Fruit fly (Drosophila melanogaster) whole organism, embryonic: ENCODE results near the gene CG15347.

Source experiments
- Adf1 ChIP-seq: fragments of 200-800 bp; sonication (Bioruptor generic); IDR thresholded peaks from 2 replicates; pipeline ENCODE4 v1.3.6; 2022; ENCODE audit warnings: missing biosample characterization, missing genetic modification characterization
- Atf3 ChIP-seq: fragments of 200-800 bp; sonication (Bioruptor generic); optimal IDR thresholded peaks from 3 replicates; lab custom pipeline; 2016; ENCODE audit warnings: missing biosample characterization, missing genetic modification characterization
- Atf6 ChIP-seq: fragments of 200-800 bp; sonication (Bioruptor generic); IDR thresholded peaks from 2 replicates; pipeline ENCODE4 v1.3.6; 2022; ENCODE audit warnings: missing biosample characterization, missing genetic modification characterization
- B-H1 ChIP-seq: fragments of 200-800 bp; sonication (Bioruptor generic); IDR thresholded peaks from 3 replicates; pipeline ENCODE4 v1.3.6; 2022; ENCODE audit warnings: missing biosample characterization, missing genetic modification characterization
- CG1024 ChIP-seq: fragments of 200-800 bp; sonication (Bioruptor generic); IDR thresholded peaks from 2 replicates; pipeline ENCODE4 v1.3.6; 2022; ENCODE audit warnings: missing biosample characterization, missing genetic modification characterization
- CG10267 ChIP-seq: fragments of 200-800 bp; sonication (Bioruptor generic); optimal IDR thresholded peaks from 2 replicates; lab custom pipeline; 2018; ENCODE audit warnings: missing biosample characterization, mild to moderate bottlenecking, missing genetic modification characterization, moderate library complexity
- CG11560 ChIP-seq: fragments of 200-800 bp; sonication (Bioruptor generic); IDR thresholded peaks from 3 replicates; pipeline ENCODE4 v1.3.6; 2022; ENCODE audit warnings: missing biosample characterization, missing genetic modification characterization
- CG11695 ChIP-seq: fragments of 200-800 bp; sonication (Bioruptor generic); IDR thresholded peaks from 3 replicates; pipeline ENCODE4 v1.3.6; 2022; ENCODE audit warnings: missing biosample characterization, missing genetic modification characterization
- CG12071 ChIP-seq: fragments of 200-800 bp; sonication (Bioruptor generic); optimal IDR thresholded peaks from 3 replicates; lab custom pipeline; 2018; ENCODE audit warnings: missing biosample characterization, mild to moderate bottlenecking, missing genetic modification characterization
- CG12155 ChIP-seq: fragments of 200-800 bp; sonication (Bioruptor generic); optimal IDR thresholded peaks from 3 replicates; lab custom pipeline; 2016; ENCODE audit warnings: missing biosample characterization, missing genetic modification characterization
- CG12659 ChIP-seq: fragments of 200-800 bp; sonication (Bioruptor generic); optimal IDR thresholded peaks from 3 replicates; lab custom pipeline; 2017; ENCODE audit warnings: mild to moderate bottlenecking, missing biosample characterization, missing genetic modification reagents, missing genetic modification characterization
- CG14050 ChIP-seq: fragments of 200-800 bp; sonication (Bioruptor generic); IDR thresholded peaks from 3 replicates; pipeline ENCODE4 v1.3.6; 2022; ENCODE audit warnings: missing biosample characterization, missing genetic modification characterization
- CG1529 ChIP-seq: fragments of 200-800 bp; sonication (Bioruptor generic); optimal IDR thresholded peaks from 3 replicates; lab custom pipeline; 2018; ENCODE audit warnings: missing biosample characterization, missing genetic modification characterization
- CG17612 ChIP-seq: fragments of 200-800 bp; sonication (Bioruptor generic); IDR thresholded peaks from 2 replicates; pipeline ENCODE4 v1.3.6; 2022; ENCODE audit warnings: missing biosample characterization, missing genetic modification characterization
- CG2116 ChIP-seq: fragments of 200-800 bp; sonication (Bioruptor generic); optimal IDR thresholded peaks from 3 replicates; lab custom pipeline; 2018; ENCODE audit warnings: missing biosample characterization, mild to moderate bottlenecking, missing genetic modification characterization
- CG3065 ChIP-seq: fragments of 200-800 bp; sonication (Bioruptor generic); optimal IDR thresholded peaks from 2 replicates; lab custom pipeline; 2016; ENCODE audit warnings: missing biosample characterization, missing genetic modification characterization
- CG31365 ChIP-seq: fragments of 200-800 bp; sonication (Bioruptor generic); optimal IDR thresholded peaks from 2 replicates; lab custom pipeline; 2018; ENCODE audit warnings: missing biosample characterization, mild to moderate bottlenecking, missing genetic modification characterization
- CG3726 ChIP-seq: fragments of 200-800 bp; sonication (Bioruptor generic); IDR thresholded peaks from 3 replicates; pipeline ENCODE4, ENCODE4 v1.3.6; 2022; ENCODE audit warnings: missing biosample characterization, missing genetic modification characterization
- CG42726 ChIP-seq: fragments of 200-800 bp; sonication (Bioruptor generic); IDR thresholded peaks from 2 replicates; pipeline ENCODE4 v1.3.6; 2022; ENCODE audit warnings: missing biosample characterization, missing genetic modification characterization; ENCODE audit not compliant: partially characterized antibody
- CG6175 ChIP-seq: fragments of 200-800 bp; sonication (Bioruptor generic); IDR thresholded peaks from 3 replicates; pipeline ENCODE4 v1.3.6; 2022; ENCODE audit warnings: missing biosample characterization, missing genetic modification characterization
- CG6654 ChIP-seq: fragments of 200-800 bp; sonication (Bioruptor generic); optimal IDR thresholded peaks from 2 replicates; lab custom pipeline; 2017; ENCODE audit warnings: missing biosample characterization, mild to moderate bottlenecking, missing genetic modification characterization
- CG6683 ChIP-seq: fragments of 200-800 bp; sonication (Bioruptor generic); optimal IDR thresholded peaks from 2 replicates; lab custom pipeline; 2017; ENCODE audit warnings: missing biosample characterization, mild to moderate bottlenecking, missing genetic modification characterization, missing genetic modification reagents
- CG7839 ChIP-seq: fragments of 200-800 bp; sonication (Bioruptor generic); optimal IDR thresholded peaks from 3 replicates; lab custom pipeline; 2018; ENCODE audit warnings: missing biosample characterization, mild to moderate bottlenecking, missing genetic modification characterization, moderate library complexity
- CG8281 ChIP-seq: fragments of 200-800 bp; sonication (Bioruptor generic); optimal IDR thresholded peaks from 2 replicates; lab custom pipeline; 2018; ENCODE audit warnings: missing biosample characterization, mild to moderate bottlenecking, missing genetic modification characterization, moderate library complexity
- CG9215 ChIP-seq: fragments of 200-800 bp; sonication (Bioruptor generic); IDR thresholded peaks from 2 replicates; pipeline ENCODE4 v1.3.6; 2022; ENCODE audit warnings: missing biosample characterization, missing genetic modification characterization
- Camta ChIP-seq: fragments of 200-800 bp; sonication (Bioruptor generic); optimal IDR thresholded peaks from 2 replicates; lab custom pipeline; 2016; ENCODE audit warnings: missing biosample characterization, missing genetic modification characterization
- Dek ChIP-seq: fragments of 200-800 bp; sonication (Bioruptor generic); optimal IDR thresholded peaks from 3 replicates; lab custom pipeline; 2019; ENCODE audit warnings: missing biosample characterization, mild to moderate bottlenecking, missing genetic modification characterization, moderate library complexity
- GATAe ChIP-seq: fragments of 200-800 bp; sonication (Bioruptor generic); conservative IDR thresholded peaks from 2 replicates; pipeline ENCODE4 v1.3.6; 2022; ENCODE audit warnings: missing biosample characterization, missing genetic modification characterization
- Hr3 ChIP-seq: fragments of 200-800 bp; sonication (Bioruptor generic); optimal IDR thresholded peaks from 3 replicates; lab custom pipeline; 2016; ENCODE audit warnings: missing biosample characterization, missing genetic modification characterization
- Hr51 ChIP-seq, 2 experiments: fragments of 200-800 bp; sonication (Bioruptor generic); optimal IDR thresholded peaks; 2 replicates in 1 of 2; 3 replicates in 1 of 2; lab custom pipeline; 2016 to 2018; ENCODE audit warnings: missing biosample characterization in 2 of 2, missing genetic modification characterization in 2 of 2, mild to moderate bottlenecking in 1 of 2, moderate library complexity in 1 of 2
- Nf-YC ChIP-seq: fragments of 200-800 bp; optimal IDR thresholded peaks from 3 replicates; lab custom pipeline; 2019; ENCODE audit warnings: missing biosample characterization, mild to moderate bottlenecking, missing genetic modification characterization, moderate library complexity
- Sry-δ ChIP-seq: fragments of 200-800 bp; sonication (Bioruptor generic); optimal IDR thresholded peaks from 2 replicates; lab custom pipeline; 2016; ENCODE audit warnings: missing biosample characterization, missing genetic modification characterization
- Xrp1 ChIP-seq: fragments of 200-800 bp; sonication (Bioruptor generic); IDR thresholded peaks from 2 replicates; pipeline ENCODE4 v1.3.6; 2022; ENCODE audit warnings: missing biosample characterization, missing genetic modification characterization
- abd-A ChIP-seq: fragments of 200-800 bp; sonication (Bioruptor generic); optimal IDR thresholded peaks from 3 replicates; lab custom pipeline; 2019; ENCODE audit warnings: missing biosample characterization, mild to moderate bottlenecking, missing genetic modification characterization, moderate library complexity
- ac ChIP-seq: fragments of 200-800 bp; sonication (Bioruptor generic); optimal IDR thresholded peaks from 3 replicates; lab custom pipeline; 2017; ENCODE audit warnings: missing biosample characterization, mild to moderate bottlenecking, missing genetic modification characterization
- ap ChIP-seq: fragments of 200-800 bp; sonication (Bioruptor generic); IDR thresholded peaks from 2 replicates; pipeline ENCODE4 v1.3.6; 2022; ENCODE audit warnings: missing biosample characterization, missing genetic modification characterization
- bsh ChIP-seq, 2 experiments: fragments of 200-800 bp; sonication (Bioruptor generic); optimal IDR thresholded peaks; 2 replicates each; lab custom pipeline; 2017 to 2018; ENCODE audit warnings: mild to moderate bottlenecking in 2 of 2, missing biosample characterization in 2 of 2, missing genetic modification characterization in 2 of 2, moderate library complexity in 1 of 2
- caup ChIP-seq: fragments of 200-800 bp; sonication (Bioruptor generic); optimal IDR thresholded peaks from 3 replicates; lab custom pipeline; 2017; ENCODE audit warnings: missing biosample characterization, mild to moderate bottlenecking, missing genetic modification characterization, moderate library complexity; ENCODE audit not compliant: severe bottlenecking
- dpn ChIP-seq, 2 experiments: fragments of 200-800 bp; sonication (Bioruptor generic); optimal IDR thresholded peaks; 3 replicates each; lab custom pipeline; 2016; ENCODE audit warnings: missing biosample characterization in 2 of 2, missing genetic modification characterization in 2 of 2
- ems ChIP-seq: fragments of 200-800 bp; sonication (Bioruptor generic); optimal IDR thresholded peaks from 3 replicates; lab custom pipeline; 2016; ENCODE audit warnings: missing biosample characterization, missing genetic modification characterization
- eyg ChIP-seq: fragments of 200-800 bp; sonication (Bioruptor generic); optimal IDR thresholded peaks from 3 replicates; lab custom pipeline; 2016; ENCODE audit warnings: missing biosample characterization, missing genetic modification characterization
- gro ChIP-seq: fragments of 200-800 bp; sonication (Bioruptor generic); optimal IDR thresholded peaks from 2 replicates; lab custom pipeline; 2016; ENCODE audit warnings: missing biosample characterization, missing genetic modification characterization
- jumu ChIP-seq: fragments of 200-800 bp; sonication (Bioruptor generic); optimal IDR thresholded peaks from 3 replicates; lab custom pipeline; 2016; ENCODE audit warnings: missing biosample characterization, missing genetic modification characterization
- kay ChIP-seq: fragments of 200-800 bp; sonication (Bioruptor generic); optimal IDR thresholded peaks from 2 replicates; lab custom pipeline; 2016; ENCODE audit warnings: missing biosample characterization, missing genetic modification characterization
- lab ChIP-seq: fragments of 200-800 bp; sonication (Bioruptor generic); optimal IDR thresholded peaks from 3 replicates; lab custom pipeline; 2017; ENCODE audit warnings: missing biosample characterization, missing genetic modification characterization, mild to moderate bottlenecking, moderate library complexity, missing genetic modification reagents
- onecut ChIP-seq: fragments of 200-800 bp; sonication (Bioruptor generic); IDR thresholded peaks from 2 replicates; pipeline ENCODE4 v1.3.6; 2022; ENCODE audit warnings: missing biosample characterization, missing genetic modification characterization
- pzg ChIP-seq: fragments of 200-800 bp; sonication (Bioruptor generic); optimal IDR thresholded peaks from 3 replicates; lab custom pipeline; 2018; ENCODE audit warnings: missing biosample characterization, mild to moderate bottlenecking, missing genetic modification characterization, moderate library complexity
- sim ChIP-seq: fragments of 200-800 bp; sonication (Bioruptor generic); IDR thresholded peaks from 2 replicates; pipeline ENCODE4 v1.3.6; 2022; ENCODE audit warnings: missing biosample characterization, missing genetic modification characterization
- ssp ChIP-seq: fragments of 200-800 bp; sonication (Bioruptor generic); IDR thresholded peaks from 2 replicates; pipeline ENCODE4 v1.3.6; 2022; ENCODE audit warnings: missing biosample characterization, missing genetic modification characterization
- toy ChIP-seq: fragments of 200-800 bp; sonication (Bioruptor generic); IDR thresholded peaks from 2 replicates; pipeline ENCODE4 v1.3.6; 2022; ENCODE audit warnings: missing biosample characterization, missing genetic modification characterization
- ttk ChIP-seq: fragments of 200-800 bp; sonication (Bioruptor generic); IDR thresholded peaks from 2 replicates; pipeline ENCODE4 v2.1.2; 2022; ENCODE audit warnings: missing biosample characterization, missing genetic modification characterization

CG15347 gene

DNA sequence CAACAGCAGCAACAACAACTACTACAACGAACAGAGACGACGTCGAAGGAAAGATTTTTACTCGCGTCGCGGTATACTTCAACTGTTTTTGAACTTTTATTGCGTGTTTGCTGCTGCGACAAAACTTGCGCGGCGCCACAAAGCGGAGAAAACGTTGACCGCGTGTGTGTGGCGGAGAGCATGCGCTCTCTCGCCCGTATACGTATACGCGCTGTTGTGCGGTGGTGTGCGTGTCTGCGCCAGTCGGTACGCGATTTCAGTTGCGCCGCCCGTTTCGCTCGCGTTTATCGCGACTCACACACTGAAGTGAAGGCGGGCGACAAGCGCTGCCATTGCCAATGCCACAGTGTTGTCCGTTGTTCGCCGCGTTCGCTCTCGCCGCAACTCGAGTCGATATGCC lies 50.9 kb downstream of the CG15347 start (continued):
- TF ChIP-seq ap (GFP tag; lab: Robert Waterston, UW) (no peak), CG12659 (no peak), CG31365 (peak; percentile 61), sim (GFP tag; lab: Robert Waterston, UW) (no peak), CG12155 (no peak), lab (peak; percentile 50), Xrp1 (GFP tag; lab: Robert Waterston, UW) (peak; percentile 74), CG11560 (tag; lab: Robert Waterston, UW) (no peak), bsh (GFP tag; optimal IDR thresholded peaks at IDR 0.05; lab: Kevin White, UChicago) (peak in 1 of 2 experiments; percentile 67), Atf6 (GFP tag; lab: Robert Waterston, UW) (peak; percentile 97), kay (no peak), Hr3 (GFP tag; lab: Kevin White, UChicago) (no peak), pzg (GFP tag; lab: Kevin White, UChicago) (peak; percentile 15), eyg (no peak), gro (GFP tag; lab: Kevin White, UChicago) (peak; percentile 56), CG42726 (GFP tag; lab: Robert Waterston, UW) (no peak), Adf1 (GFP tag; lab: Robert Waterston, UW) (peak; percentile 93), CG3726 (GFP tag; lab: Robert Waterston, UW) (no peak), Atf3 (GFP tag; lab: Kevin White, UChicago) (no peak), Dek (tag; lab: Kevin White, UChicago) (no peak), abd-A (tag; lab: Kevin White, UChicago) (peak; percentile 82), CG3065 (GFP tag; lab: Kevin White, UChicago) (no peak), ac (no peak), CG2116 (GFP tag; lab: Kevin White, UChicago) (peak; percentile 9), ssp (GFP tag; lab: Robert Waterston, UW) (no peak), CG11695 (peak; percentile 65; the same call in 2 of the 3 replicates), toy (GFP tag; lab: Robert Waterston, UW) (peak; percentile 92), CG1024 (no peak; the same call in 1 of the 2 replicates), CG12071 (GFP tag; lab: Kevin White, UChicago) (peak; percentile 80), CG6654 (GFP tag; lab: Kevin White, UChicago) (no peak), CG14050 (GFP tag; lab: Robert Waterston, UW) (peak; percentile 43; the same call in 1 of the 3 replicates), dpn (GFP tag; optimal IDR thresholded peaks at IDR 0.05; lab: Kevin White, UChicago) (no peak), Nf-YC (tag; lab: Kevin White, UChicago) (peak; percentile 59), CG7839 (tag; lab: Kevin White, UChicago) (no peak), ttk (GFP tag; lab: Robert Waterston, UW) (no peak), onecut (GFP tag; lab: Robert Waterston, UW) (peak; percentile 91), CG6175 (GFP tag; lab: Robert Waterston, UW) (peak; percentile 98), CG9215 (GFP tag; lab: Robert Waterston, UW) (no peak; the same call in 1 of the 2 replicates), GATAe (GFP tag; lab: Robert Waterston, UW) (no peak; the same call in 1 of the 2 replicates), Hr51 (GFP tag; optimal IDR thresholded peaks at IDR 0.05; lab: Kevin White, UChicago) (peak in 1 of 2 experiments; percentile 33), CG10267 (tag; lab: Kevin White, UChicago) (no peak), CG8281 (no peak), caup (GFP tag; lab: Kevin White, UChicago) (peak; percentile 72), Camta (no peak), ems (GFP tag; lab: Kevin White, UChicago) (no peak), CG1529 (GFP tag; lab: Kevin White, UChicago) (no peak), CG6683 (GFP tag; lab: Kevin White, UChicago) (peak; percentile 57), jumu (no peak), Sry-δ (GFP tag; lab: Kevin White, UChicago) (no peak), CG17612 (GFP tag; lab: Robert Waterston, UW) (peak; percentile 25; the same call in 1 of the 2 replicates), B-H1 (GFP tag; lab: Robert Waterston, UW) (peak; percentile 16; the same call in 1 of the 3 replicates)
